Worm (Caenorhabditis elegans): Measurements from ENCODE around the gene tmc-1.

Gene tmc-1

DNA sequence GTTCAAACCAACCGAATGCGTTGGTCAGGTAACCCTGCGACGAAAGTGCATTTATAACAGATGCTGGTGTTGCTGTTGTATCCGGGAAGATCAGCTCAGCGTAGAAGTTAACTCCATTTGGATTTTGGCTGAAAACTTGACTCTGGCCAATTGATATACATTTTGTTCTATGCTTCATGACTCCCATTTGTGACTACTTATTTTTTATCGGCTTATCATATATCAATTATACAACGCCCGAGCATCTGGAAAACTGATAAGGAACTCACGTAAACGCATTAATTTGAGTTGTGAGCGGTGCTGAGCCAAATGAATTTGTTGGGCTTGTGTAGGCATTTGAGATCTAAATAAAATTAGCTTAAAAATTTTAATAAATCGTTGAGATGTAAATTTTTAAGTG, 14.6 kb upstream of the tmc-1 start:
- no peak for TF ChIP-seq daf-12 (tag; optimal IDR thresholded peaks at IDR 0.05)
- TF ChIP-seq mep-1 (tag; optimal IDR thresholded peaks at IDR 0.05), result no peak
- TF ChIP-seq dve-1 (tag; optimal IDR thresholded peaks at IDR 0.05; ENCODE audit: insufficient read depth), result peak; percentile 16
- peak; percentile 40 for TF ChIP-seq nhr-28 (tag; optimal IDR thresholded peaks at IDR 0.05)
- no peak for TF ChIP-seq nhr-42 (GFP tag; IDR thresholded peaks at IDR 0.05)
- no peak for TF ChIP-seq daf-16 (GFP tag; optimal IDR thresholded peaks at IDR 0.05)
- peak; percentile 29 for TF ChIP-seq daf-16 (tag; optimal IDR thresholded peaks at IDR 0.05)
- TF ChIP-seq nhr-25 (tag; optimal IDR thresholded peaks at IDR 0.05; ENCODE audit: borderline replicate concordance, insufficient read depth), result no peak
- peak; percentile 32; the same call in 1 of the 2 replicates for TF ChIP-seq dmd-6 (GFP tag; IDR thresholded peaks at IDR 0.05)
- TF ChIP-seq T26A8.4 (GFP tag; IDR thresholded peaks at IDR 0.05), result no peak
- no peak for TF ChIP-seq mdt-29 (GFP tag; IDR thresholded peaks at IDR 0.05)
- TF ChIP-seq Y75B8A.6 (GFP tag; IDR thresholded peaks at IDR 0.05), result no peak
- TF ChIP-seq nhr-41 (GFP tag; IDR thresholded peaks at IDR 0.05), result no peak
- peak in 1 of 2 experiments; percentile 69 for TF ChIP-seq unc-62 (GFP tag; optimal IDR thresholded peaks at IDR 0.05 in 1 of 2)
- no peak for TF ChIP-seq unc-62 (tag; optimal IDR thresholded peaks at IDR 0.05)
- TF ChIP-seq tra-1 (GFP tag; IDR thresholded peaks at IDR 0.05), result 0 out of 2 replicates have a peak, but pooled peaks have one; percentile 42
- TF ChIP-seq pqm-1 (tag; optimal IDR thresholded peaks at IDR 0.05), result peak; percentile 61
- no peak for TF ChIP-seq spr-1 (tag; optimal IDR thresholded peaks at IDR 0.05)
- no peak for TF ChIP-seq ceh-32 (tag; optimal IDR thresholded peaks at IDR 0.05; ENCODE audit: poor library complexity)
- no peak for TF ChIP-seq sdz-12 (GFP tag; optimal IDR thresholded peaks at IDR 0.05)
- peak; percentile 27 for TF ChIP-seq hlh-11 (tag; optimal IDR thresholded peaks at IDR 0.05)

DNA sequence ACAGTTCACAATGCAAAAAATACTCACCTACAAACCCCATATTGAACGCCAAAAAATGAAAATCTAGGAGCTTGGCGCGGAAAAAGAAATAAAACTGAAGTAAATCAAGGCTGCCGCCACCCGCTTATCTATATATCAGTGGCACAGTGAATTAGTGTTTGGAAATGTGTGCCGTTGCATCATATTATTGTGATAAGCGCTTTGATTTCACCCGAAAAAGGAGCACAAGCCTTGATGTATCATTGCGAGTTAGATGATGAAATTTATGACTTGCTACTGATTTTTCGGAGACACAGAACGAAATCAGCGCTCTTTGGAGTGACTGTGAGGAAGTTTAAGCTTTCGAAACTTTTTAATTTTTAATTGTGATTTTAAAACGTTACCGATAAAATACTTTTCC, 13.6 kb upstream of the tmc-1 start, which contains the start of the genes R193.2 and R193.6:
Gene R193.2, minus strand, starts transcription at position 148 of the 400 bp plus-strand sequence.
Gene R193.6, plus strand, starts transcription at position 350 of the 400 bp plus-strand sequence.
- peak; percentile 68 for TF ChIP-seq dve-1 (tag; optimal IDR thresholded peaks at IDR 0.05; ENCODE audit: insufficient read depth)
- TF ChIP-seq pqm-1 (tag; optimal IDR thresholded peaks at IDR 0.05), result peak; percentile 85
- peak; percentile 63; the same call in 1 of the 2 replicates for TF ChIP-seq dmd-6 (GFP tag; IDR thresholded peaks at IDR 0.05)
- no peak for TF ChIP-seq saeg-2 (GFP tag; IDR thresholded peaks at IDR 0.05)
- TF ChIP-seq ztf-7 (tag; optimal IDR thresholded peaks at IDR 0.05), result peak; percentile 97
- TF ChIP-seq fos-1 (tag; optimal IDR thresholded peaks at IDR 0.05), result no peak
- no peak for TF ChIP-seq daf-16 (GFP tag; optimal IDR thresholded peaks at IDR 0.05)
- peak; percentile 68 for TF ChIP-seq daf-16 (tag; optimal IDR thresholded peaks at IDR 0.05)
- TF ChIP-seq nhr-10 (tag; optimal IDR thresholded peaks at IDR 0.05), result no peak
- TF ChIP-seq nhr-28 (tag; optimal IDR thresholded peaks at IDR 0.05), result peak; percentile 79
- no peak for TF ChIP-seq tag-97 (GFP tag; IDR thresholded peaks at IDR 0.05)
- TF ChIP-seq mep-1 (tag; optimal IDR thresholded peaks at IDR 0.05), result peak; percentile 44
- peak; percentile 43; the same call in 1 of the 2 replicates for TF ChIP-seq php-3 (GFP tag; IDR thresholded peaks at IDR 0.05)

DNA sequence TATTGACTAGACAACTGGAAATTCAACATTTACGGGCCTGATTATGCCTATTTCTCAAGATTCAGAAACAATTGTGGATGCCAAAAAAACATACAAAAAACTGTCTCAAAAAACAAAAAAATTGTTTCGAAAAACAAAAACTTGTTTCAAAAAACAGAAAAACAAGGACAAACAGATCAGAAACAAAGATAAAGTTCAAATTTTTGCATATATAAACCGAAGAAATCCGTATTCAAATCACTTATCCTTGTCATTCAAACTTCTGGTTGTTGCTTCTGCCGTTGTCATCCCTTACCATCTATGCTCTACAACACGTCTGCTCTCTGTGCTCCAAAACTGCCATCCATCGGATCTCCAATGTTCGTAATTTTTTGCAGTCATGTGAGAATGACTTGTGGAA, 7.4 kb upstream of the tmc-1 start, which contains the start of gene R193.1:
Gene R193.1, plus strand, starts transcription at position 301 of the 400 bp plus-strand sequence.
- TF ChIP-seq set-16 (GFP tag; IDR thresholded peaks at IDR 0.05), result no peak
- no peak for TF ChIP-seq ZK337.2 (GFP tag; IDR thresholded peaks at IDR 0.05)
- no peak for TF ChIP-seq dve-1 (tag; optimal IDR thresholded peaks at IDR 0.05; ENCODE audit: insufficient read depth)
- TF ChIP-seq mxl-2 (GFP tag; conservative IDR thresholded peaks at IDR 0.05), result no peak
- no peak for TF ChIP-seq aly-2 (tag; optimal IDR thresholded peaks at IDR 0.05)
- TF ChIP-seq nhr-28 (tag; optimal IDR thresholded peaks at IDR 0.05), result no peak
- TF ChIP-seq nhr-111 (GFP tag; optimal IDR thresholded peaks at IDR 0.05), result no peak
- no peak for TF ChIP-seq dmd-6 (GFP tag; IDR thresholded peaks at IDR 0.05)
- no peak for TF ChIP-seq F44E2.7 (GFP tag; IDR thresholded peaks at IDR 0.05)
- no peak for TF ChIP-seq F37D6.2 (tag; optimal IDR thresholded peaks at IDR 0.05)
- TF ChIP-seq ceh-32 (tag; optimal IDR thresholded peaks at IDR 0.05; ENCODE audit: poor library complexity), result no peak
- no peak for TF ChIP-seq lin-13 (GFP tag; optimal IDR thresholded peaks at IDR 0.05)
- no peak for TF ChIP-seq Y48G9A.11 (GFP tag; IDR thresholded peaks at IDR 0.05)
- TF ChIP-seq snpc-4 (tag; optimal IDR thresholded peaks at IDR 0.05), result no peak
- TF ChIP-seq unc-130 (GFP tag; optimal IDR thresholded peaks at IDR 0.05), result no peak
- TF ChIP-seq snpc-1.2 (GFP tag; IDR thresholded peaks at IDR 0.05), result no peak

All from whole organism, L4 larva.